Fruit fly (Drosophila melanogaster) whole organism, adult: ENCODE measurements around the gene CG11378.

Experiments
- CG11617 ChIP-seq: fragments of 200-800 bp; sonication (Bioruptor generic); optimal IDR thresholded peaks from 2 replicates; lab custom pipeline; 2017; ENCODE audit warnings: mild to moderate bottlenecking, missing biosample characterization, missing genetic modification reagents, missing genetic modification characterization
- CG12768 ChIP-seq: fragments of 200-800 bp; sonication (Bioruptor generic); optimal IDR thresholded peaks from 2 replicates; lab custom pipeline; 2017; ENCODE audit warnings: missing biosample characterization, missing genetic modification characterization, mild to moderate bottlenecking, moderate library complexity, missing genetic modification reagents
- CG1620 ChIP-seq: fragments of 200-800 bp; sonication (Bioruptor generic); optimal IDR thresholded peaks from 2 replicates; lab custom pipeline; 2016; ENCODE audit warnings: missing biosample characterization, missing genetic modification characterization
- CG7045 ChIP-seq: fragments of 200-800 bp; sonication (Bioruptor generic); optimal IDR thresholded peaks from 2 replicates; lab custom pipeline; 2017; ENCODE audit warnings: missing biosample characterization, mild to moderate bottlenecking, missing genetic modification characterization
- CG7101 ChIP-seq: fragments of 200-800 bp; sonication (Bioruptor generic); optimal IDR thresholded peaks from 2 replicates; lab custom pipeline; 2018; ENCODE audit warnings: missing biosample characterization, mild to moderate bottlenecking, missing genetic modification characterization, moderate library complexity
- Clk ChIP-seq: fragments of 200-800 bp; sonication (Bioruptor generic); optimal IDR thresholded peaks from 2 replicates; lab custom pipeline; 2017; ENCODE audit warnings: missing biosample characterization, missing genetic modification characterization
- Crg-1 ChIP-seq: fragments of 200-800 bp; sonication (Bioruptor generic); optimal IDR thresholded peaks from 2 replicates; lab custom pipeline; 2016; ENCODE audit warnings: missing biosample characterization, missing genetic modification characterization
- Hr96 ChIP-seq: fragments of 200-800 bp; sonication (Bioruptor generic); optimal IDR thresholded peaks from 2 replicates; lab custom pipeline; 2016; ENCODE audit warnings: missing biosample characterization, missing genetic modification characterization
- Mnt ChIP-seq: fragments of 200-800 bp; sonication (Bioruptor generic); optimal IDR thresholded peaks from 2 replicates; lab custom pipeline; 2016; ENCODE audit warnings: missing biosample characterization, mild to moderate bottlenecking, missing genetic modification characterization
- bab1 ChIP-seq: fragments of 200-800 bp; sonication (Bioruptor generic); optimal IDR thresholded peaks from 3 replicates; lab custom pipeline; 2019; ENCODE audit warnings: missing biosample characterization, mild to moderate bottlenecking, missing genetic modification characterization, moderate library complexity
- cnc ChIP-seq, 2 experiments: fragments of >200 bp; optimal IDR thresholded peaks; 2 replicates each; lab custom pipeline; 2017
- kay ChIP-seq: fragments of 200-800 bp; sonication (Bioruptor generic); peaks from one replicate; lab custom pipeline; 2016; ENCODE audit warnings: missing biosample characterization, missing genetic modification characterization, borderline replicate concordance
- pad ChIP-seq: fragments of 200-800 bp; sonication (Bioruptor generic); optimal IDR thresholded peaks from 3 replicates; lab custom pipeline; 2017; ENCODE audit warnings: missing biosample characterization, missing genetic modification characterization, mild to moderate bottlenecking, moderate library complexity, missing genetic modification reagents
- tj ChIP-seq: fragments of 200-800 bp; sonication (Bioruptor generic); optimal IDR thresholded peaks from 3 replicates; lab custom pipeline; 2017; ENCODE audit warnings: missing biosample characterization, mild to moderate bottlenecking, missing genetic modification characterization, moderate library complexity

DNA sequence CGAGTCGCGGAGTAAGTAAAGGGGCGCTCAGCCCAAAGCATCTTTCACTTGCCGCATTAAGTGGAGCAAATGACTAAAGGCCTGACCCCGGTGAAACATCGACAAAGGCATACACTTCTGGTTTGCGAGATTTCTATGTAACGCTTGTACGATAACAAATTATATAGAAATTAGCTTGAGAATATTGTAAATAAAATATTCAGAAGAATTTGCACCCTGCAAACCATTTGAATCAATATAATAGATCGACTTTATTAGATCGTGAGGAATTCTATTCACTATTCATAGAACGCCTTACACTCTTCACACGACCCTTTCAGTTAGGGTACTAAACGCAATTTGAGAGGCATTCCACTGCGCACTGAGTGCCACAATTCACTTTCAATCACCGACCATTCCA lies 13.1 kb downstream of the CG11378 start:
- TF ChIP-seq CG11617 (GFP tag; lab: Kevin White, UChicago) (no peak), CG7101 (tag; lab: Kevin White, UChicago) (no peak), bab1 (GFP tag; lab: Kevin White, UChicago) (no peak), Clk (GFP tag; lab: Kevin White, UChicago) (no peak), pad (no peak), cnc (optimal IDR thresholded peaks at IDR 0.05; lab: Kevin White, UChicago) (no peak), Crg-1 (no peak), CG1620 (GFP tag; lab: Kevin White, UChicago) (no peak), CG7045 (GFP tag; lab: Kevin White, UChicago) (no peak), tj (no peak), Hr96 (GFP tag; lab: Kevin White, UChicago) (no peak), kay (GFP tag; lab: Kevin White, UChicago) (no peak), CG12768 (GFP tag; lab: Kevin White, UChicago) (no peak), Mnt (GFP tag; lab: Kevin White, UChicago) (no peak)
